Fruit fly (Drosophila melanogaster) whole organism, embryonic: ENCODE results near the gene CG4991.

Experiments used
- B-H2 ChIP-seq: fragments of 200-800 bp; sonication (Bioruptor generic); optimal IDR thresholded peaks from 2 replicates; lab custom pipeline; 2018; ENCODE audit warnings: missing biosample characterization, mild to moderate bottlenecking, missing genetic modification characterization
- BtbVII ChIP-seq: fragments of 200-800 bp; sonication (Bioruptor generic); optimal IDR thresholded peaks from 3 replicates; lab custom pipeline; 2017; ENCODE audit warnings: missing biosample characterization, mild to moderate bottlenecking, missing genetic modification characterization
- CG10565 ChIP-seq: fragments of 200-800 bp; sonication (Bioruptor generic); optimal IDR thresholded peaks from 3 replicates; lab custom pipeline; 2016; ENCODE audit warnings: missing biosample characterization, mild to moderate bottlenecking, missing genetic modification characterization
- CG12391 ChIP-seq: fragments of 200-800 bp; sonication (Bioruptor generic); optimal IDR thresholded peaks from 3 replicates; lab custom pipeline; 2018; ENCODE audit warnings: missing biosample characterization, mild to moderate bottlenecking, missing genetic modification characterization, moderate library complexity
- CG14441 ChIP-seq: fragments of 200-800 bp; sonication (Bioruptor generic); IDR thresholded peaks from 2 replicates; pipeline ENCODE4 v1.3.6; 2022; ENCODE audit warnings: missing biosample characterization, missing genetic modification characterization
- CG15011 ChIP-seq: fragments of 200-800 bp; sonication (Bioruptor generic); optimal IDR thresholded peaks from 3 replicates; lab custom pipeline; 2018; ENCODE audit warnings: missing biosample characterization, mild to moderate bottlenecking, missing genetic modification characterization
- CG16813 ChIP-seq: fragments of 200-800 bp; sonication (Bioruptor generic); IDR thresholded peaks from 3 replicates; pipeline ENCODE4 v1.3.6; 2022; ENCODE audit warnings: missing biosample characterization, missing genetic modification characterization; ENCODE audit not compliant: partially characterized antibody
- CG17802 ChIP-seq: fragments of 200-800 bp; sonication (Bioruptor generic); optimal IDR thresholded peaks from 2 replicates; lab custom pipeline; 2018; ENCODE audit warnings: missing biosample characterization, mild to moderate bottlenecking, missing genetic modification characterization, moderate library complexity
- CG2120 ChIP-seq: fragments of 200-800 bp; sonication (Bioruptor generic); optimal IDR thresholded peaks from 3 replicates; lab custom pipeline; 2016; ENCODE audit warnings: missing biosample characterization, missing genetic modification characterization
- CG3065 ChIP-seq: fragments of 200-800 bp; sonication (Bioruptor generic); optimal IDR thresholded peaks from 2 replicates; lab custom pipeline; 2016; ENCODE audit warnings: missing biosample characterization, missing genetic modification characterization
- CG31365 ChIP-seq: fragments of 200-800 bp; sonication (Bioruptor generic); optimal IDR thresholded peaks from 2 replicates; lab custom pipeline; 2018; ENCODE audit warnings: missing biosample characterization, mild to moderate bottlenecking, missing genetic modification characterization
- CG3163 ChIP-seq: fragments of 200-800 bp; sonication (Bioruptor generic); optimal IDR thresholded peaks from 3 replicates; lab custom pipeline; 2016; ENCODE audit warnings: missing biosample characterization, missing genetic modification characterization
- CG3281 ChIP-seq: fragments of 200-800 bp; sonication (Bioruptor generic); optimal IDR thresholded peaks from 3 replicates; lab custom pipeline; 2017; ENCODE audit warnings: missing biosample characterization, mild to moderate bottlenecking, missing genetic modification characterization
- CG42726 ChIP-seq: fragments of 200-800 bp; sonication (Bioruptor generic); IDR thresholded peaks from 2 replicates; pipeline ENCODE4 v1.3.6; 2022; ENCODE audit warnings: missing biosample characterization, missing genetic modification characterization; ENCODE audit not compliant: partially characterized antibody
- CG6254 ChIP-seq: fragments of 200-800 bp; sonication (Bioruptor generic); optimal IDR thresholded peaks from 3 replicates; lab custom pipeline; 2017; ENCODE audit warnings: mild to moderate bottlenecking, missing biosample characterization, missing genetic modification reagents, missing genetic modification characterization
- CG6683 ChIP-seq: fragments of 200-800 bp; sonication (Bioruptor generic); optimal IDR thresholded peaks from 2 replicates; lab custom pipeline; 2017; ENCODE audit warnings: missing biosample characterization, mild to moderate bottlenecking, missing genetic modification characterization, missing genetic modification reagents
- CG8478 ChIP-seq: fragments of >200 bp; optimal IDR thresholded peaks from 2 replicates; lab custom pipeline; 2018
- CG9609 ChIP-seq: fragments of 200-800 bp; sonication (Bioruptor generic); optimal IDR thresholded peaks from 3 replicates; lab custom pipeline; 2016; ENCODE audit warnings: missing biosample characterization, missing genetic modification characterization
- Camta ChIP-seq: fragments of 200-800 bp; sonication (Bioruptor generic); optimal IDR thresholded peaks from 2 replicates; lab custom pipeline; 2016; ENCODE audit warnings: missing biosample characterization, missing genetic modification characterization
- Chrac-16 ChIP-seq: fragments of 200-800 bp; sonication (Bioruptor generic); optimal IDR thresholded peaks from 3 replicates; lab custom pipeline; 2016; ENCODE audit warnings: missing biosample characterization, missing genetic modification characterization
- Deaf1 ChIP-seq: fragments of 200-800 bp; optimal IDR thresholded peaks from 3 replicates; lab custom pipeline; 2019; ENCODE audit warnings: missing biosample characterization, mild to moderate bottlenecking, missing genetic modification characterization, moderate library complexity
- Dll ChIP-seq: fragments of 200-800 bp; sonication (Bioruptor generic); IDR thresholded peaks from 4 replicates; pipeline ENCODE4 v1.3.6; 2022; ENCODE audit warnings: missing biosample characterization, missing genetic modification characterization; ENCODE audit not compliant: partially characterized antibody
- ERR ChIP-seq: fragments of 200-800 bp; sonication (Bioruptor generic); optimal IDR thresholded peaks from 2 replicates; lab custom pipeline; 2016; ENCODE audit warnings: missing biosample characterization, missing genetic modification characterization
- Fer1 ChIP-seq: fragments of 200-800 bp; sonication (Bioruptor generic); optimal IDR thresholded peaks from 2 replicates; lab custom pipeline; 2017; ENCODE audit warnings: missing biosample characterization, mild to moderate bottlenecking, missing genetic modification characterization
- Fer2 ChIP-seq: fragments of 200-800 bp; sonication (Bioruptor generic); optimal IDR thresholded peaks from 2 replicates; lab custom pipeline; 2018; ENCODE audit warnings: missing biosample characterization, mild to moderate bottlenecking, missing genetic modification characterization, moderate library complexity
- Gug ChIP-seq: fragments of 200-800 bp; sonication (Bioruptor generic); IDR thresholded peaks from 4 replicates; pipeline ENCODE4 v1.3.6; 2022; ENCODE audit warnings: missing biosample characterization, missing genetic modification characterization
- HLH4C ChIP-seq: fragments of 200-800 bp; sonication (Bioruptor generic); IDR thresholded peaks from 3 replicates; pipeline ENCODE4 v1.3.6; 2022; ENCODE audit warnings: missing biosample characterization, missing genetic modification characterization; ENCODE audit not compliant: partially characterized antibody
- HmgD ChIP-seq: fragments of 200-800 bp; sonication (Bioruptor generic); optimal IDR thresholded peaks from 3 replicates; lab custom pipeline; 2016; ENCODE audit warnings: missing biosample characterization, missing genetic modification characterization
- HmgZ ChIP-seq: fragments of 200-800 bp; sonication (Bioruptor generic); optimal IDR thresholded peaks from 2 replicates; lab custom pipeline; 2018; ENCODE audit warnings: missing biosample characterization, mild to moderate bottlenecking, missing genetic modification characterization
- Hr3 ChIP-seq: fragments of 200-800 bp; sonication (Bioruptor generic); optimal IDR thresholded peaks from 3 replicates; lab custom pipeline; 2016; ENCODE audit warnings: missing biosample characterization, missing genetic modification characterization
- Lpt ChIP-seq: fragments of >200 bp; optimal IDR thresholded peaks from 2 replicates; lab custom pipeline; 2018; ENCODE audit warnings: missing biosample characterization, missing genetic modification characterization
- Nf-YB ChIP-seq: fragments of 200-800 bp; sonication (Bioruptor generic); optimal IDR thresholded peaks from 3 replicates; lab custom pipeline; 2019; ENCODE audit warnings: missing biosample characterization, mild to moderate bottlenecking, missing genetic modification characterization, moderate library complexity
- Ravus ChIP-seq: fragments of 200-800 bp; sonication (Bioruptor generic); IDR thresholded peaks from 2 replicates; pipeline ENCODE4 v1.3.6; 2022; ENCODE audit warnings: missing biosample characterization, missing genetic modification characterization
- Tbp ChIP-seq: fragments of >200 bp; optimal IDR thresholded peaks from 2 replicates; lab custom pipeline; 2018; ENCODE audit warnings: missing biosample characterization, missing genetic modification characterization
- Vsx1 ChIP-seq: fragments of 200-800 bp; sonication (Bioruptor generic); optimal IDR thresholded peaks from 2 replicates; lab custom pipeline; 2017; ENCODE audit warnings: missing biosample characterization, mild to moderate bottlenecking, missing genetic modification characterization, missing genetic modification reagents
- aop ChIP-seq: fragments of 200-800 bp; sonication (Bioruptor generic); IDR thresholded peaks from 2 replicates; pipeline ENCODE4 v1.3.6; 2022; ENCODE audit warnings: missing biosample characterization, missing genetic modification characterization
- bab2 ChIP-seq: fragments of 200-800 bp; sonication (Bioruptor generic); optimal IDR thresholded peaks from 2 replicates; lab custom pipeline; 2016; ENCODE audit warnings: missing biosample characterization, missing genetic modification characterization
- bbx ChIP-seq: fragments of 200-800 bp; sonication (Bioruptor generic); IDR thresholded peaks from 2 replicates; pipeline ENCODE4 v1.3.6; 2022; ENCODE audit warnings: missing biosample characterization, missing genetic modification characterization; ENCODE audit not compliant: partially characterized antibody
- dm ChIP-seq: fragments of 200-800 bp; sonication (Bioruptor generic); optimal IDR thresholded peaks from 3 replicates; lab custom pipeline; 2016; ENCODE audit warnings: missing biosample characterization, missing genetic modification characterization
- grau ChIP-seq: fragments of 200-800 bp; optimal IDR thresholded peaks from 3 replicates; lab custom pipeline; 2019; ENCODE audit warnings: missing biosample characterization, mild to moderate bottlenecking, missing genetic modification characterization, moderate library complexity
- jigr1 ChIP-seq: fragments of 200-800 bp; sonication (Bioruptor generic); IDR thresholded peaks from 3 replicates; pipeline ENCODE4 v1.3.6; 2022; ENCODE audit warnings: missing biosample characterization, missing genetic modification characterization
- klu ChIP-seq: fragments of 200-800 bp; sonication (Bioruptor generic); IDR thresholded peaks from 2 replicates; pipeline ENCODE4 v1.3.6; 2022; ENCODE audit warnings: missing biosample characterization, missing genetic modification characterization
- nmo ChIP-seq: fragments of 200-800 bp; sonication (Bioruptor generic); optimal IDR thresholded peaks from 2 replicates; lab custom pipeline; 2018; ENCODE audit warnings: missing biosample characterization, mild to moderate bottlenecking, missing genetic modification characterization, moderate library complexity
- pb ChIP-seq: fragments of 200-800 bp; sonication (Bioruptor generic); optimal IDR thresholded peaks from 3 replicates; lab custom pipeline; 2016; ENCODE audit warnings: missing biosample characterization, missing genetic modification characterization
- row ChIP-seq: fragments of 200-800 bp; sonication (Bioruptor generic); IDR thresholded peaks from 3 replicates; pipeline ENCODE4 v1.3.6; 2022; ENCODE audit warnings: missing biosample characterization, missing genetic modification characterization
- scrt ChIP-seq: fragments of 200-800 bp; sonication (Bioruptor generic); optimal IDR thresholded peaks from 2 replicates; lab custom pipeline; 2018; ENCODE audit warnings: missing biosample characterization, mild to moderate bottlenecking, missing genetic modification characterization, moderate library complexity
- slbo ChIP-seq: fragments of 200-800 bp; sonication (Bioruptor generic); IDR thresholded peaks from 2 replicates; pipeline ENCODE4 v1.3.6; 2022; ENCODE audit warnings: missing biosample characterization, missing genetic modification characterization
- sug ChIP-seq: fragments of 200-800 bp; optimal IDR thresholded peaks from 2 replicates; lab custom pipeline; 2019; ENCODE audit warnings: missing biosample characterization, mild to moderate bottlenecking, missing genetic modification characterization, moderate library complexity
- tap ChIP-seq: fragments of 200-800 bp; optimal IDR thresholded peaks from 3 replicates; lab custom pipeline; 2019; ENCODE audit warnings: missing biosample characterization, mild to moderate bottlenecking, missing genetic modification characterization, moderate library complexity

Gene CG4991

dm6 chrX:17077290-17078138 is 14.1 kb upstream of the CG4991 start, which contains the start of gene wcy (continued):
- no peak for TF ChIP-seq klu (GFP tag; lab: Robert Waterston, UW)
- no peak for TF ChIP-seq Fer1 (GFP tag; lab: Kevin White, UChicago)
- TF ChIP-seq slbo (GFP tag; lab: Robert Waterston, UW): peak; percentile 35
- no peak for TF ChIP-seq Deaf1 (tag; lab: Kevin White, UChicago)
- TF ChIP-seq bab2 (GFP tag; lab: Kevin White, UChicago): no peak
- TF ChIP-seq B-H2 (GFP tag; lab: Kevin White, UChicago): no peak
- TF ChIP-seq row (GFP tag; lab: Robert Waterston, UW): peak; percentile 68
- TF ChIP-seq CG14441 (GFP tag; lab: Robert Waterston, UW): no peak; the same call in 1 of the 2 replicates
- TF ChIP-seq bbx (GFP tag; lab: Robert Waterston, UW): no peak
- TF ChIP-seq CG3281 (GFP tag; lab: Kevin White, UChicago): no peak
- no peak for TF ChIP-seq Gug
- TF ChIP-seq CG8478 (lab: Kevin White, UChicago): peak; percentile 96
- TF ChIP-seq Camta (GFP tag; lab: Kevin White, UChicago): no peak
- 0 out of 3 replicates have a peak, but pooled peaks have one; percentile 37 for TF ChIP-seq CG16813 (GFP tag; lab: Robert Waterston, UW)
- TF ChIP-seq Tbp: peak; percentile 8
- no peak for TF ChIP-seq CG3065 (GFP tag; lab: Kevin White, UChicago)
- no peak for TF ChIP-seq Ravus (GFP tag; lab: Robert Waterston, UW)
- no peak for TF ChIP-seq Nf-YB
- peak; percentile 6 for TF ChIP-seq BtbVII (GFP tag; lab: Kevin White, UChicago)
- no peak for TF ChIP-seq CG3163 (GFP tag; lab: Kevin White, UChicago)
- TF ChIP-seq HmgZ (tag; lab: Kevin White, UChicago): peak; percentile 47
- TF ChIP-seq Fer2 (tag; lab: Kevin White, UChicago): no peak
- no peak for TF ChIP-seq CG31365 (tag; lab: Kevin White, UChicago)
- TF ChIP-seq HLH4C (GFP tag; lab: Robert Waterston, UW): 0 out of 3 replicates have a peak, but pooled peaks have one; percentile 27
- TF ChIP-seq Dll (GFP tag; lab: Robert Waterston, UW): no peak; the same call in 3 of the 4 replicates
- no peak for TF ChIP-seq Hr3 (GFP tag; lab: Kevin White, UChicago)
- TF ChIP-seq ERR (GFP tag; lab: Kevin White, UChicago): no peak
- no peak for TF ChIP-seq CG10565 (GFP tag; lab: Kevin White, UChicago)
- TF ChIP-seq grau (tag; lab: Kevin White, UChicago): no peak
- peak; percentile 27 for TF ChIP-seq CG12391 (tag; lab: Kevin White, UChicago)
- TF ChIP-seq CG9609 (GFP tag; lab: Kevin White, UChicago): no peak
- TF ChIP-seq aop: no peak
- no peak for TF ChIP-seq CG6683
- TF ChIP-seq pb (GFP tag; lab: Kevin White, UChicago): no peak
- TF ChIP-seq tap (tag; lab: Kevin White, UChicago): no peak
- TF ChIP-seq CG6254 (GFP tag; lab: Kevin White, UChicago): no peak
- no peak for TF ChIP-seq Vsx1 (GFP tag; lab: Kevin White, UChicago)
- TF ChIP-seq CG2120 (GFP tag; lab: Kevin White, UChicago): peak; percentile 5
- TF ChIP-seq HmgD (GFP tag; lab: Kevin White, UChicago): peak; percentile 43
- no peak for TF ChIP-seq scrt (GFP tag; lab: Kevin White, UChicago)
- TF ChIP-seq Chrac-16 (GFP tag; lab: Kevin White, UChicago): peak; percentile 11
- peak; percentile 17; the same call in 1 of the 3 replicates for TF ChIP-seq jigr1 (GFP tag; lab: Robert Waterston, UW)
- TF ChIP-seq sug: no peak
- no peak for TF ChIP-seq Lpt (GFP tag; lab: Kevin White, UChicago)
- peak; percentile 1 for TF ChIP-seq CG17802 (tag; lab: Kevin White, UChicago)
- peak; percentile 64; the same call in 1 of the 2 replicates for TF ChIP-seq CG42726 (GFP tag; lab: Robert Waterston, UW)
- TF ChIP-seq dm (GFP tag; lab: Kevin White, UChicago): peak; percentile 53
- peak; percentile 57 for TF ChIP-seq nmo (GFP tag; lab: Kevin White, UChicago)
- TF ChIP-seq CG15011 (GFP tag; lab: Kevin White, UChicago): no peak
